Worm (Caenorhabditis elegans): Measurements from ENCODE around the gene txdc-12.1.

DNA sequence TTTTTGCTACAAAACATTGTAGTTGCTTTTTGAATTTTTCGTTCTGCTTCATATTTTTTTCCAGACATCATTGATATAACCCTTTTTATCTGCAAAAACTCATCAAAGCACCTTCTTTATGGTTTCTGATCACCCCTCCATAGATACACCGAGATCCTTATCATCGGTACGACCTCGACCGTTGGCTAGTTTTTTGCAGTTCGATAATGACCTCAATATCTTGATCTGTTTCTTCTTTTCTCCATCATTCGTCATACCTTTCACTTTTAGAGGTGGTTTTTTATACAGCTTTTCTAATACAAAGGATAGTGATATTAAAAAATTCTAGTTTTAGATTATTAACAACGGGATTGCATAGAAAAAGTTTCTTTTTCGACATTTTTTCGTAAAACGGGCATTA is 739 bp upstream of the txdc-12.1 start:
- no peak for TF ChIP-seq F33H1.4 (GFP tag; IDR thresholded peaks at IDR 0.05)
- no peak for TF ChIP-seq F49E8.2 (tag; optimal IDR thresholded peaks at IDR 0.05; ENCODE audit: insufficient read depth)
- TF ChIP-seq nfyb-1 (GFP tag; IDR thresholded peaks at IDR 0.05) = no peak
- TF ChIP-seq F52B5.7 (tag; optimal IDR thresholded peaks at IDR 0.05) = no peak
- no peak for TF ChIP-seq mes-4 (tag; optimal IDR thresholded peaks at IDR 0.05)
- TF ChIP-seq unc-62 (GFP tag; optimal IDR thresholded peaks at IDR 0.05) = no peak
- TF ChIP-seq hrde-1 (tag; optimal IDR thresholded peaks at IDR 0.05; ENCODE audit: borderline replicate concordance) = no peak
- TF ChIP-seq T07F8.4 (tag; optimal IDR thresholded peaks at IDR 0.05) = no peak
- no peak for TF ChIP-seq T26A5.8 (tag; optimal IDR thresholded peaks at IDR 0.05)
- no peak for TF ChIP-seq somi-1 (GFP tag; optimal IDR thresholded peaks at IDR 0.05)
- TF ChIP-seq ztf-22 (GFP tag; optimal IDR thresholded peaks at IDR 0.05) = no peak
- no peak for TF ChIP-seq attf-3 (GFP tag; conservative IDR thresholded peaks at IDR 0.05)
- no peak for TF ChIP-seq ceh-40 (GFP tag; IDR thresholded peaks at IDR 0.05)
